Worm (Caenorhabditis elegans) whole organism, young adult: ENCODE results near the gene fipr-21.

Experiments used
- B0035.1 ChIP-seq: sonication (generic microtip); optimal IDR thresholded peaks from 2 replicates; lab custom pipeline; 2016; ENCODE audit warnings: missing genetic modification characterization, mild to moderate bottlenecking, missing compliant biosample characterization, missing genotype, missing genetic modification reagents
- F22D6.2 ChIP-seq: sonication (generic microtip); optimal IDR thresholded peaks from 2 replicates; lab custom pipeline; 2016; ENCODE audit warnings: mild to moderate bottlenecking, missing genetic modification characterization, missing compliant biosample characterization
- F23B12.7 ChIP-seq: sonication (generic microtip); optimal IDR thresholded peaks from 2 replicates; lab custom pipeline; 2017; ENCODE audit warnings: missing genetic modification characterization, mild to moderate bottlenecking, missing compliant biosample characterization, antibody characterized with exemption, moderate library complexity; ENCODE audit not compliant: insufficient read depth
- F37B4.10 ChIP-seq: fragments of 200-800 bp; sonication (Bioruptor generic); IDR thresholded peaks from 2 replicates; pipeline ENCODE4 v1.3.6; 2022; ENCODE audit warnings: missing genetic modification characterization, missing compliant biosample characterization
- F52B5.7 ChIP-seq: sonication (generic microtip); optimal IDR thresholded peaks from 2 replicates; lab custom pipeline; 2016; ENCODE audit warnings: mild to moderate bottlenecking, missing genetic modification characterization, missing compliant biosample characterization
- F57C9.4 ChIP-seq: sonication (generic microtip); optimal IDR thresholded peaks from 2 replicates; lab custom pipeline; 2017; ENCODE audit warnings: mild to moderate bottlenecking, missing genetic modification characterization, missing compliant biosample characterization
- K11D2.4 ChIP-seq: fragments of 200-800 bp; sonication (Bioruptor generic); IDR thresholded peaks from 2 replicates; pipeline ENCODE4 v1.3.6; 2022; ENCODE audit warnings: missing genetic modification reagents, missing genetic modification characterization, missing compliant biosample characterization
- Y53G8AR.9 ChIP-seq: fragments of 200-800 bp; sonication (Bioruptor generic); conservative IDR thresholded peaks from 2 replicates; pipeline ENCODE4 v1.3.6; 2022; ENCODE audit warnings: missing genetic modification reagents, missing genetic modification characterization, missing compliant biosample characterization
- Y56A3A.18 ChIP-seq: fragments of 200-800 bp; sonication (Bioruptor generic); IDR thresholded peaks from 2 replicates; pipeline ENCODE4 v1.3.6; 2022; ENCODE audit warnings: missing genetic modification reagents, missing genetic modification characterization, missing compliant biosample characterization
- Y67H2A.10 ChIP-seq: fragments of 200-800 bp; sonication (Bioruptor generic); conservative IDR thresholded peaks from 2 replicates; pipeline ENCODE4 v1.3.6; 2022; ENCODE audit warnings: missing genetic modification reagents, missing genetic modification characterization, missing compliant biosample characterization
- Y79H2A.3 ChIP-seq: fragments of 200-800 bp; sonication (Bioruptor generic); conservative IDR thresholded peaks from 2 replicates; pipeline ENCODE4 v1.3.6; 2022; ENCODE audit warnings: missing genetic modification reagents, missing genetic modification characterization, missing compliant biosample characterization
- Y95B8A.8 ChIP-seq: fragments of 200-800 bp; sonication (Bioruptor generic); IDR thresholded peaks from 2 replicates; pipeline ENCODE4 v1.3.6; 2022; ENCODE audit warnings: missing genetic modification reagents, missing genetic modification characterization, missing compliant biosample characterization
- ama-1 ChIP-seq, 3 experiments: fragments of 150-350 bp in 1 of 3; sonication (generic microtip) in 2 of 3; optimal IDR thresholded peaks; 2 replicates each; lab custom pipeline; 2014 to 2018; ENCODE audit warnings: missing biosample characterization in 2 of 3, missing genetic modification characterization in 2 of 3, missing genetic modification reagents in 2 of 3
- bed-2 ChIP-seq: fragments of 200-800 bp; sonication (Bioruptor generic); IDR thresholded peaks from 2 replicates; pipeline ENCODE4 v1.3.6; 2022; ENCODE audit warnings: missing genetic modification reagents, missing genetic modification characterization, missing compliant biosample characterization
- cebp-1 ChIP-seq, 2 experiments: fragments of 200-800 bp in 1 of 2; sonication (Bioruptor generic) in 1 of 2; sonication (generic microtip) in 1 of 2; IDR thresholded peaks in 1 of 2; optimal IDR thresholded peaks in 1 of 2; 2 replicates each; pipeline versions ENCODE4 v1.3.6 to Lab custom; 2017 to 2022; ENCODE audit warnings: missing compliant biosample characterization in 2 of 2, missing genetic modification characterization in 2 of 2, mild to moderate bottlenecking in 1 of 2, missing genetic modification reagents in 1 of 2, moderate library complexity in 1 of 2
- cebp-2 ChIP-seq: fragments of 200-800 bp; sonication (Bioruptor generic); IDR thresholded peaks from 2 replicates; pipeline ENCODE4 v1.3.6; 2022; ENCODE audit warnings: missing genetic modification characterization, missing compliant biosample characterization
- ceh-100 ChIP-seq: fragments of 200-800 bp; sonication (Bioruptor generic); IDR thresholded peaks from 2 replicates; pipeline ENCODE4 v1.3.6; 2022; ENCODE audit warnings: missing genetic modification reagents, missing genetic modification characterization, missing compliant biosample characterization
- ceh-79 ChIP-seq: sonication (generic microtip); optimal IDR thresholded peaks from 2 replicates; lab custom pipeline; 2017; ENCODE audit warnings: mild to moderate bottlenecking, missing genetic modification characterization, missing compliant biosample characterization
- egrh-3 ChIP-seq: fragments of 200-800 bp; sonication (Bioruptor generic); IDR thresholded peaks from 2 replicates; pipeline ENCODE4 v1.3.6; 2022; ENCODE audit warnings: missing genetic modification reagents, missing genetic modification characterization, missing compliant biosample characterization
- ekl-4 ChIP-seq: fragments of 200-800 bp; sonication (Bioruptor generic); IDR thresholded peaks from 2 replicates; pipeline ENCODE4 v1.3.6; 2022; ENCODE audit warnings: missing genetic modification reagents, missing genetic modification characterization, missing compliant biosample characterization
- hmg-20 ChIP-seq: fragments of 200-800 bp; sonication (Bioruptor generic); IDR thresholded peaks from 2 replicates; pipeline ENCODE4 v1.3.6; 2022; ENCODE audit warnings: missing genetic modification reagents, missing genetic modification characterization, missing compliant biosample characterization
- lag-1 ChIP-seq: fragments of 200-800 bp; sonication (Bioruptor generic); IDR thresholded peaks from 2 replicates; pipeline ENCODE4 v1.3.6; 2022; ENCODE audit warnings: missing genetic modification reagents, missing genetic modification characterization, missing compliant biosample characterization
- let-526 ChIP-seq: fragments of 200-800 bp; sonication (Bioruptor generic); IDR thresholded peaks from 2 replicates; pipeline ENCODE4 v1.3.6; 2022; ENCODE audit warnings: missing genetic modification reagents, missing genetic modification characterization, missing compliant biosample characterization
- let-607 ChIP-seq, 2 experiments: fragments of 200-800 bp in 1 of 2; sonication (Bioruptor generic) in 1 of 2; sonication (generic microtip) in 1 of 2; optimal IDR thresholded peaks; 2 replicates each; lab custom pipeline; 2016 to 2018; ENCODE audit warnings: mild to moderate bottlenecking in 2 of 2, missing compliant biosample characterization in 2 of 2, missing genetic modification characterization in 2 of 2, moderate library complexity in 2 of 2, missing genotype in 1 of 2
- lin-35 ChIP-seq, 3 experiments: fragments of 150-350 bp in 2 of 3; sonication (generic microtip) in 1 of 3; optimal IDR thresholded peaks; 2 replicates each; lab custom pipeline; 2014 to 2018; ENCODE audit warnings: missing biosample characterization in 3 of 3, missing genetic modification characterization in 3 of 3, missing genetic modification reagents in 3 of 3
- lir-1 ChIP-seq: fragments of 200-800 bp; sonication (Bioruptor generic); conservative IDR thresholded peaks from 2 replicates; pipeline ENCODE4 v1.3.6; 2022; ENCODE audit warnings: missing genetic modification reagents, missing genetic modification characterization, missing compliant biosample characterization
- madf-3 ChIP-seq: fragments of 200-800 bp; sonication (Bioruptor generic); IDR thresholded peaks from 2 replicates; pipeline ENCODE4 v1.3.6; 2022; ENCODE audit warnings: missing genetic modification reagents, missing genetic modification characterization, missing compliant biosample characterization
- mel-28 ChIP-seq: sonication (generic microtip); optimal IDR thresholded peaks from 2 replicates; lab custom pipeline; 2016; ENCODE audit warnings: borderline replicate concordance, mild to moderate bottlenecking, missing genetic modification characterization, missing compliant biosample characterization
- nfya-1 ChIP-seq: sonication (generic microtip); optimal IDR thresholded peaks from 2 replicates; lab custom pipeline; 2017; ENCODE audit warnings: antibody characterized with exemption, missing compliant biosample characterization, missing genetic modification characterization, borderline replicate concordance; ENCODE audit not compliant: insufficient read depth
- nfya-2 ChIP-seq: fragments of 200-800 bp; sonication (Bioruptor generic); IDR thresholded peaks from 2 replicates; pipeline ENCODE4 v1.3.6; 2022; ENCODE audit warnings: missing genetic modification reagents, missing genetic modification characterization, missing compliant biosample characterization
- nhr-27 ChIP-seq: fragments of 200-800 bp; sonication (Bioruptor generic); optimal IDR thresholded peaks from 2 replicates; lab custom pipeline; 2018; ENCODE audit warnings: mild to moderate bottlenecking, missing genetic modification characterization, moderate library complexity, missing compliant biosample characterization
- nhr-80 ChIP-seq: sonication (generic microtip); optimal IDR thresholded peaks from 2 replicates; lab custom pipeline; 2016; ENCODE audit warnings: missing genetic modification characterization, missing compliant biosample characterization
- pbrm-1 ChIP-seq: fragments of 200-800 bp; sonication (Bioruptor generic); IDR thresholded peaks from 2 replicates; pipeline ENCODE4 v1.3.6; 2022; ENCODE audit warnings: missing genetic modification reagents, missing genetic modification characterization, missing compliant biosample characterization
- rcor-1 ChIP-seq: fragments of 200-800 bp; sonication (Bioruptor generic); IDR thresholded peaks from 2 replicates; pipeline ENCODE4 v1.3.6; 2022; ENCODE audit warnings: missing genetic modification reagents, missing genetic modification characterization, missing compliant biosample characterization
- sea-2 ChIP-seq: fragments of 200-800 bp; sonication (Bioruptor generic); IDR thresholded peaks from 2 replicates; pipeline ENCODE4 v1.3.6; 2022; ENCODE audit warnings: missing genetic modification characterization, missing compliant biosample characterization
- snpc-1.3 ChIP-seq: sonication (generic microtip); optimal IDR thresholded peaks from 2 replicates; lab custom pipeline; 2017; ENCODE audit warnings: missing genetic modification characterization, mild to moderate bottlenecking, missing compliant biosample characterization, antibody characterized with exemption, moderate library complexity, missing genotype, missing genetic modification reagents; ENCODE audit not compliant: insufficient read depth
- somi-1 ChIP-seq: fragments of 200-800 bp; sonication (Bioruptor generic); optimal IDR thresholded peaks from 2 replicates; lab custom pipeline; 2018; ENCODE audit warnings: mild to moderate bottlenecking, missing genetic modification characterization, missing compliant biosample characterization
- sptf-2 ChIP-seq: fragments of 200-800 bp; sonication (Bioruptor generic); optimal IDR thresholded peaks from 2 replicates; lab custom pipeline; 2018; ENCODE audit warnings: mild to moderate bottlenecking, missing genetic modification characterization, missing compliant biosample characterization
- tbx-9 ChIP-seq: sonication (generic microtip); optimal IDR thresholded peaks from 2 replicates; lab custom pipeline; 2016; ENCODE audit warnings: borderline replicate concordance, missing genetic modification characterization, inconsistent platforms, missing compliant biosample characterization
- tlf-1 ChIP-seq: fragments of 200-800 bp; sonication (Bioruptor generic); optimal IDR thresholded peaks from 2 replicates; lab custom pipeline; 2018; ENCODE audit warnings: mild to moderate bottlenecking, missing genetic modification characterization, missing compliant biosample characterization
- unc-62 ChIP-seq: fragments of 150-350 bp; optimal IDR thresholded peaks from 2 replicates; lab custom pipeline; 2014; ENCODE audit warnings: missing biosample characterization, missing genetic modification reagents, missing genetic modification characterization
- ztf-22 ChIP-seq: fragments of 200-800 bp; sonication (Bioruptor generic); optimal IDR thresholded peaks from 2 replicates; lab custom pipeline; 2018; ENCODE audit warnings: mild to moderate bottlenecking, missing genetic modification characterization, moderate library complexity, missing compliant biosample characterization
- ztf-28 ChIP-seq: fragments of 200-800 bp; sonication (Bioruptor generic); IDR thresholded peaks from 2 replicates; pipeline ENCODE4 v1.3.6; 2022; ENCODE audit warnings: missing genetic modification reagents, missing genetic modification characterization, missing compliant biosample characterization
- ztf-6 ChIP-seq: fragments of 200-800 bp; sonication (Bioruptor generic); IDR thresholded peaks from 2 replicates; pipeline ENCODE4 v1.3.6; 2022; ENCODE audit warnings: missing genetic modification reagents, missing genetic modification characterization, missing compliant biosample characterization

fipr-21 gene

ce11 chrX:10327323-10328022, 23.1 kb downstream of the fipr-21 start, which contains the start of gene acl-5:
acl-5 (minus strand) TSS chrX:10327456.
- TF ChIP-seq nfya-1 (tag; lab: Kevin White, UChicago) (no peak), nhr-80 (tag; lab: Kevin White, UChicago) (peak; percentile 50), let-526 (GFP tag; lab: Robert Waterston, UW) (no peak), F23B12.7 (peak; percentile 1)

- TF ChIP-seq B0035.1 (tag; lab: Kevin White, UChicago) (no peak), Y53G8AR.9 (GFP tag; lab: Robert Waterston, UW) (no peak), Y95B8A.8 (GFP tag; lab: Robert Waterston, UW) (no peak), madf-3 (GFP tag; lab: Robert Waterston, UW) (no peak), mel-28 (no peak), K11D2.4 (peak; percentile 38; the same call in 1 of the 2 replicates), let-526 (GFP tag; lab: Robert Waterston, UW) (no peak), F52B5.7 (tag; lab: Kevin White, UChicago) (no peak), Y56A3A.18 (GFP tag; lab: Robert Waterston, UW) (no peak), ztf-22 (GFP tag; lab: Kevin White, UChicago) (no peak), somi-1 (GFP tag; lab: Kevin White, UChicago) (no peak), pbrm-1 (GFP tag; lab: Robert Waterston, UW) (no peak), nhr-27 (no peak), unc-62 (GFP tag; lab: Kevin White, UChicago) (peak; percentile 47), lir-1 (GFP tag; lab: Robert Waterston, UW) (no peak), ceh-79 (no peak), nfya-2 (no peak), Y79H2A.3 (GFP tag; lab: Robert Waterston, UW) (no peak), rcor-1 (GFP tag; lab: Robert Waterston, UW) (no peak), ztf-6 (no peak), hmg-20 (GFP tag; lab: Robert Waterston, UW) (no peak), sptf-2 (GFP tag; lab: Kevin White, UChicago) (no peak), ama-1 (optimal IDR thresholded peaks at IDR 0.05; lab: Kevin White, UChicago) (no peak), ama-1 (GFP tag; optimal IDR thresholded peaks at IDR 0.05; lab: Kevin White, UChicago) (no peak), ekl-4 (GFP tag; lab: Robert Waterston, UW) (no peak), cebp-1 (GFP tag; IDR thresholded peaks at IDR 0.05; lab: Robert Waterston, UW) (peak; percentile 75), cebp-1 (tag; optimal IDR thresholded peaks at IDR 0.05; lab: Kevin White, UChicago) (peak; percentile 89), cebp-2 (GFP tag; lab: Robert Waterston, UW) (no peak), bed-2 (GFP tag; lab: Robert Waterston, UW) (no peak), Y67H2A.10 (GFP tag; lab: Robert Waterston, UW) (no peak), lag-1 (no peak), sea-2 (GFP tag; lab: Robert Waterston, UW) (no peak), egrh-3 (no peak), tlf-1 (GFP tag; lab: Kevin White, UChicago) (no peak), lin-35 (GFP tag; optimal IDR thresholded peaks at IDR 0.05; lab: Kevin White, UChicago) (no peak), let-607 (tag; optimal IDR thresholded peaks at IDR 0.05; lab: Kevin White, UChicago) (peak in 1 of 2 experiments; percentile 3), snpc-1.3 (tag; lab: Kevin White, UChicago) (no peak), F57C9.4 (tag; lab: Kevin White, UChicago) (no peak), ceh-100 (GFP tag; lab: Robert Waterston, UW) (no peak), ztf-28 (GFP tag; lab: Robert Waterston, UW) (no peak), tbx-9 (tag; lab: Kevin White, UChicago) (no peak), F22D6.2 (tag; lab: Kevin White, UChicago) (peak; percentile 4), F37B4.10 (GFP tag; lab: Robert Waterston, UW) (no peak)
These were observed 27.8 kb downstream of the fipr-21 start for ce11 chrX:10332035-10332614.
